Fruit fly (Drosophila melanogaster): ENCODE results near the gene CG10748.

CG10748 gene

dm6 chr3L:12994835-12995234, 22.7 kb upstream of the CG10748 start, which contains the start of gene CG11262:
Gene CG11262 (plus strand): TSS chr3L:12995135.
- TF ChIP-seq GATAd (GFP tag; optimal IDR thresholded peaks at IDR 0.05) (no peak), psq (GFP tag; optimal IDR thresholded peaks at IDR 0.05) (no peak), pan (optimal IDR thresholded peaks at IDR 0.05) (no peak), Hr83 (GFP tag; optimal IDR thresholded peaks at IDR 0.05; ENCODE audit: poor library complexity, severe bottlenecking) (no peak), Rel (GFP tag; optimal IDR thresholded peaks at IDR 0.05) (no peak), Rel (tag; optimal IDR thresholded peaks at IDR 0.05) (no peak), sage (GFP tag; optimal IDR thresholded peaks at IDR 0.05) (no peak), Dif (GFP tag; optimal IDR thresholded peaks at IDR 0.05; ENCODE audit: partially characterized antibody) (no peak), Jra (GFP tag; optimal IDR thresholded peaks at IDR 0.05) (no peak), Abd-B (GFP tag; optimal IDR thresholded peaks at IDR 0.05) (no peak), Hnf4 (GFP tag; optimal IDR thresholded peaks at IDR 0.05) (no peak), sv (GFP tag; optimal IDR thresholded peaks at IDR 0.05) (no peak)

dm6 chr3L:12967633-12968032, 4.5 kb downstream of the CG10748 start, which contains the start of gene Or69a:
Gene Or69a (minus strand): TSS chr3L:12967733.
- TF ChIP-seq Hnf4 (GFP tag; optimal IDR thresholded peaks at IDR 0.05) (no peak), dl (GFP tag; optimal IDR thresholded peaks at IDR 0.05; ENCODE audit: insufficient read depth in 1 of 2, partially characterized antibody in 2 of 2) (no peak), fru (GFP tag; optimal IDR thresholded peaks at IDR 0.05) (no peak), tai (GFP tag; optimal IDR thresholded peaks at IDR 0.05) (no peak), Rel (GFP tag; optimal IDR thresholded peaks at IDR 0.05) (no peak), Rel (tag; optimal IDR thresholded peaks at IDR 0.05) (no peak), brk (GFP tag; optimal IDR thresholded peaks at IDR 0.05) (no peak), Dif (GFP tag; optimal IDR thresholded peaks at IDR 0.05; ENCODE audit: partially characterized antibody) (no peak), usp (GFP tag; optimal IDR thresholded peaks at IDR 0.05) (no peak), dsf (GFP tag; optimal IDR thresholded peaks at IDR 0.05; ENCODE audit: borderline replicate concordance) (no peak), dmrt93B (GFP tag; optimal IDR thresholded peaks at IDR 0.05) (no peak), h (GFP tag; optimal IDR thresholded peaks at IDR 0.05) (no peak), CrebA (GFP tag; optimal IDR thresholded peaks at IDR 0.05; ENCODE audit: borderline replicate concordance) (no peak)

- TF ChIP-seq Dfd (GFP tag; optimal IDR thresholded peaks at IDR 0.05), result no peak
- no peak for TF ChIP-seq Rel (GFP tag; optimal IDR thresholded peaks at IDR 0.05)
- no peak for TF ChIP-seq Rel (tag; optimal IDR thresholded peaks at IDR 0.05)
- TF ChIP-seq ey (GFP tag; optimal IDR thresholded peaks at IDR 0.05), result no peak
- no peak for TF ChIP-seq Abd-B (GFP tag; optimal IDR thresholded peaks at IDR 0.05)
- TF ChIP-seq Dif (GFP tag; optimal IDR thresholded peaks at IDR 0.05; ENCODE audit: partially characterized antibody), result no peak
- TF ChIP-seq h (GFP tag; optimal IDR thresholded peaks at IDR 0.05), result no peak
- no peak for TF ChIP-seq sage (GFP tag; optimal IDR thresholded peaks at IDR 0.05)
- TF ChIP-seq Myc (optimal IDR thresholded peaks at IDR 0.05), result no peak
- TF ChIP-seq HLH106 (tag; optimal IDR thresholded peaks at IDR 0.05), result no peak
Observed at dm6 chr3L:12954547-12954946, 17.6 kb downstream of the CG10748 start, which contains the start of gene CG10752. Gene CG10752 (minus strand): TSS chr3L:12954647.

dm6 chr3L:12949386-12949785, 22.8 kb downstream of the CG10748 start:
- TF ChIP-seq GATAd (GFP tag; optimal IDR thresholded peaks at IDR 0.05) (no peak), Vsx2 (GFP tag; optimal IDR thresholded peaks at IDR 0.05; ENCODE audit: partially characterized antibody) (no peak), ey (GFP tag; optimal IDR thresholded peaks at IDR 0.05) (no peak), Rel (GFP tag; optimal IDR thresholded peaks at IDR 0.05) (no peak), Rel (tag; optimal IDR thresholded peaks at IDR 0.05) (no peak), pan (optimal IDR thresholded peaks at IDR 0.05) (no peak), brk (GFP tag; optimal IDR thresholded peaks at IDR 0.05) (no peak), dsf (GFP tag; optimal IDR thresholded peaks at IDR 0.05; ENCODE audit: borderline replicate concordance) (no peak), fru (GFP tag; optimal IDR thresholded peaks at IDR 0.05) (no peak), woc (GFP tag; optimal IDR thresholded peaks at IDR 0.05) (no peak), HLH106 (tag; optimal IDR thresholded peaks at IDR 0.05) (no peak), N (GFP tag; optimal IDR thresholded peaks at IDR 0.05) (no peak), sage (GFP tag; optimal IDR thresholded peaks at IDR 0.05) (no peak), lola (GFP tag; optimal IDR thresholded peaks at IDR 0.05) (no peak), Sp1 (GFP tag; optimal IDR thresholded peaks at IDR 0.05) (no peak), br (GFP tag; optimal IDR thresholded peaks at IDR 0.05) (no peak)
